Fruit fly (Drosophila melanogaster) whole organism, embryonic: ENCODE data around the gene Cpsf100.

ENCODE experiments used
- CG10267 ChIP-seq: fragments of 200-800 bp; sonication (Bioruptor generic); optimal IDR thresholded peaks from 2 replicates; lab custom pipeline; 2018; ENCODE audit warnings: missing biosample characterization, mild to moderate bottlenecking, missing genetic modification characterization, moderate library complexity
- CG11398 ChIP-seq: fragments of 200-800 bp; sonication (Bioruptor generic); optimal IDR thresholded peaks from 2 replicates; lab custom pipeline; 2016; ENCODE audit warnings: missing biosample characterization, missing genetic modification characterization
- CG11456 ChIP-seq: fragments of 200-800 bp; sonication (Bioruptor generic); IDR thresholded peaks from 3 replicates; pipeline ENCODE4 v1.3.6; 2022; ENCODE audit warnings: missing biosample characterization, missing genetic modification characterization
- CG11504 ChIP-seq: fragments of 200-800 bp; sonication (Bioruptor generic); optimal IDR thresholded peaks from 3 replicates; lab custom pipeline; 2019; ENCODE audit warnings: missing biosample characterization, mild to moderate bottlenecking, missing genetic modification characterization, moderate library complexity
- CG11560 ChIP-seq: fragments of 200-800 bp; sonication (Bioruptor generic); IDR thresholded peaks from 3 replicates; pipeline ENCODE4 v1.3.6; 2022; ENCODE audit warnings: missing biosample characterization, missing genetic modification characterization
- CG11695 ChIP-seq: fragments of 200-800 bp; sonication (Bioruptor generic); IDR thresholded peaks from 3 replicates; pipeline ENCODE4 v1.3.6; 2022; ENCODE audit warnings: missing biosample characterization, missing genetic modification characterization
- CG12236 ChIP-seq: fragments of 200-800 bp; sonication (Bioruptor generic); optimal IDR thresholded peaks from 2 replicates; lab custom pipeline; 2016; ENCODE audit warnings: missing biosample characterization, missing genetic modification characterization
- CG13123 ChIP-seq: fragments of 200-800 bp; sonication (Bioruptor generic); optimal IDR thresholded peaks from 2 replicates; lab custom pipeline; 2016; ENCODE audit warnings: missing biosample characterization, missing genetic modification characterization
- CG15479 ChIP-seq: fragments of 200-800 bp; sonication (Bioruptor generic); optimal IDR thresholded peaks from 3 replicates; lab custom pipeline; 2019; ENCODE audit warnings: missing biosample characterization, mild to moderate bottlenecking, missing genetic modification characterization, moderate library complexity
- CG15514 ChIP-seq: fragments of 200-800 bp; sonication (Bioruptor generic); optimal IDR thresholded peaks from 3 replicates; lab custom pipeline; 2017; ENCODE audit warnings: missing biosample characterization, missing genetic modification characterization, mild to moderate bottlenecking, moderate library complexity, missing genetic modification reagents
- CG16779 ChIP-seq: fragments of 200-800 bp; sonication (Bioruptor generic); IDR thresholded peaks from 2 replicates; pipeline ENCODE4 v1.3.6; 2022; ENCODE audit warnings: missing biosample characterization, missing genetic modification characterization
- CG18011 ChIP-seq: fragments of 200-800 bp; sonication (Bioruptor generic); optimal IDR thresholded peaks from 2 replicates; lab custom pipeline; 2017; ENCODE audit warnings: missing biosample characterization, missing genetic modification characterization, mild to moderate bottlenecking, moderate library complexity, missing genotype
- CG3065 ChIP-seq: fragments of 200-800 bp; sonication (Bioruptor generic); optimal IDR thresholded peaks from 2 replicates; lab custom pipeline; 2016; ENCODE audit warnings: missing biosample characterization, missing genetic modification characterization
- CG3847 ChIP-seq: fragments of 200-800 bp; sonication (Bioruptor generic); IDR thresholded peaks from 2 replicates; pipeline ENCODE4 v1.3.6; 2022; ENCODE audit warnings: missing biosample characterization, missing genetic modification characterization
- CG7745 ChIP-seq: fragments of 200-800 bp; sonication (Bioruptor generic); optimal IDR thresholded peaks from 2 replicates; lab custom pipeline; 2018; ENCODE audit warnings: missing biosample characterization, mild to moderate bottlenecking, missing genetic modification characterization, moderate library complexity
- Deaf1 ChIP-seq: fragments of 200-800 bp; optimal IDR thresholded peaks from 3 replicates; lab custom pipeline; 2019; ENCODE audit warnings: missing biosample characterization, mild to moderate bottlenecking, missing genetic modification characterization, moderate library complexity
- E2f1 ChIP-seq: fragments of 200-800 bp; sonication (Bioruptor generic); IDR thresholded peaks from 2 replicates; pipeline ENCODE4 v1.3.6; 2022; ENCODE audit warnings: missing biosample characterization, missing genetic modification characterization
- Ets65A ChIP-seq: fragments of 200-800 bp; sonication (Bioruptor generic); peaks from one replicate; lab custom pipeline; 2016; ENCODE audit warnings: missing biosample characterization, missing genetic modification characterization
- HHEX ChIP-seq: fragments of 200-800 bp; sonication (Bioruptor generic); optimal IDR thresholded peaks from 3 replicates; lab custom pipeline; 2017; ENCODE audit warnings: missing biosample characterization, mild to moderate bottlenecking, missing genetic modification characterization, missing genetic modification reagents
- Hr3 ChIP-seq: fragments of 200-800 bp; sonication (Bioruptor generic); optimal IDR thresholded peaks from 3 replicates; lab custom pipeline; 2016; ENCODE audit warnings: missing biosample characterization, missing genetic modification characterization
- Med ChIP-seq: fragments of 200-800 bp; sonication (Bioruptor generic); peaks from one replicate; lab custom pipeline; 2016; ENCODE audit warnings: missing biosample characterization, missing genetic modification characterization, mild to moderate bottlenecking, inconsistent platforms, moderate library complexity
- Mrtf ChIP-seq: fragments of 200-800 bp; sonication (Bioruptor generic); IDR thresholded peaks from 3 replicates; pipeline ENCODE4 v1.3.6; 2022; ENCODE audit warnings: missing biosample characterization, missing genetic modification characterization
- Trl ChIP-seq, 3 experiments: fragments of >200 bp in 2 of 3; fragments of 200-800 bp in 1 of 3; sonication (Bioruptor generic) in 1 of 3; optimal IDR thresholded peaks; 2 replicates in 1 of 3; 3 replicates in 2 of 3; lab custom pipeline; 2016 to 2017; ENCODE audit warnings: missing biosample characterization in 1 of 3, missing genetic modification characterization in 1 of 3
- Xrp1 ChIP-seq: fragments of 200-800 bp; sonication (Bioruptor generic); IDR thresholded peaks from 2 replicates; pipeline ENCODE4 v1.3.6; 2022; ENCODE audit warnings: missing biosample characterization, missing genetic modification characterization
- btn ChIP-seq: fragments of 200-800 bp; sonication (Bioruptor generic); optimal IDR thresholded peaks from 2 replicates; lab custom pipeline; 2016; ENCODE audit warnings: missing biosample characterization, missing genetic modification characterization
- cg ChIP-seq: fragments of 200-800 bp; sonication (Bioruptor generic); optimal IDR thresholded peaks from 3 replicates; lab custom pipeline; 2019; ENCODE audit warnings: missing biosample characterization, mild to moderate bottlenecking, missing genetic modification characterization, moderate library complexity
- da ChIP-seq: fragments of 200-800 bp; sonication (Bioruptor generic); optimal IDR thresholded peaks from 2 replicates; lab custom pipeline; 2016; ENCODE audit warnings: missing biosample characterization, missing genetic modification characterization
- en ChIP-seq: fragments of 200-800 bp; sonication (Bioruptor generic); optimal IDR thresholded peaks from 2 replicates; lab custom pipeline; 2016; ENCODE audit warnings: missing biosample characterization, missing genetic modification characterization
- gem ChIP-seq: fragments of 200-800 bp; sonication (Bioruptor generic); optimal IDR thresholded peaks from 2 replicates; lab custom pipeline; 2019; ENCODE audit warnings: missing biosample characterization, mild to moderate bottlenecking, missing genetic modification characterization, moderate library complexity
- jing ChIP-seq: fragments of 200-800 bp; sonication (Bioruptor generic); optimal IDR thresholded peaks from 2 replicates; lab custom pipeline; 2018; ENCODE audit warnings: missing biosample characterization, mild to moderate bottlenecking, missing genetic modification characterization
- pfk ChIP-seq: fragments of 200-800 bp; sonication (Bioruptor generic); optimal IDR thresholded peaks from 2 replicates; lab custom pipeline; 2018; ENCODE audit warnings: missing biosample characterization, mild to moderate bottlenecking, missing genetic modification characterization, moderate library complexity
- pzg ChIP-seq: fragments of 200-800 bp; sonication (Bioruptor generic); optimal IDR thresholded peaks from 3 replicates; lab custom pipeline; 2018; ENCODE audit warnings: missing biosample characterization, mild to moderate bottlenecking, missing genetic modification characterization, moderate library complexity
- slou ChIP-seq: fragments of 200-800 bp; sonication (Bioruptor generic); optimal IDR thresholded peaks from 3 replicates; lab custom pipeline; 2016; ENCODE audit warnings: missing biosample characterization, missing genetic modification characterization
- sr ChIP-seq: fragments of 200-800 bp; sonication (Bioruptor generic); IDR thresholded peaks from 3 replicates; pipeline ENCODE4 v1.3.6; 2022; ENCODE audit warnings: missing biosample characterization, missing genetic modification characterization
- sug ChIP-seq: fragments of 200-800 bp; optimal IDR thresholded peaks from 2 replicates; lab custom pipeline; 2019; ENCODE audit warnings: missing biosample characterization, mild to moderate bottlenecking, missing genetic modification characterization, moderate library complexity
- tio ChIP-seq: fragments of 200-800 bp; sonication (Bioruptor generic); optimal IDR thresholded peaks from 2 replicates; lab custom pipeline; 2017; ENCODE audit warnings: missing biosample characterization, missing genetic modification characterization, inconsistent platforms
- wor ChIP-seq: fragments of 200-800 bp; sonication (Bioruptor generic); IDR thresholded peaks from 2 replicates; pipeline ENCODE4 v1.3.6; 2022; ENCODE audit warnings: missing biosample characterization, missing genetic modification characterization
- zen ChIP-seq: fragments of 200-800 bp; sonication (Bioruptor generic); optimal IDR thresholded peaks from 3 replicates; lab custom pipeline; 2018; ENCODE audit warnings: missing biosample characterization, mild to moderate bottlenecking, missing genetic modification characterization, moderate library complexity
- zf30C ChIP-seq: fragments of 200-800 bp; sonication (Bioruptor generic); optimal IDR thresholded peaks from 3 replicates; lab custom pipeline; 2018; ENCODE audit warnings: missing biosample characterization, mild to moderate bottlenecking, missing genetic modification characterization

The Cpsf100 gene

dm6 chr3R:28989388-28989787, 45.0 kb upstream of the Cpsf100 start:
- TF ChIP-seq CG3847 (GFP tag; lab: Robert Waterston, UW), result no peak
- no peak for TF ChIP-seq CG15514 (GFP tag; lab: Kevin White, UChicago)
- no peak for TF ChIP-seq sug (tag; lab: Kevin White, UChicago)
- no peak for TF ChIP-seq pzg (GFP tag; lab: Kevin White, UChicago)
- no peak for TF ChIP-seq HHEX (GFP tag; lab: Kevin White, UChicago)
- no peak for TF ChIP-seq jing (GFP tag; lab: Kevin White, UChicago)
- no peak for TF ChIP-seq CG15479
- TF ChIP-seq gem, result no peak
- no peak for TF ChIP-seq CG13123 (GFP tag; lab: Kevin White, UChicago)
- TF ChIP-seq Ets65A (GFP tag; lab: Kevin White, UChicago), result peak; percentile 69
- peak; percentile 12 for TF ChIP-seq Med
- TF ChIP-seq CG3065 (GFP tag; lab: Kevin White, UChicago), result no peak
- TF ChIP-seq CG11456 (GFP tag; lab: Robert Waterston, UW), result 0 out of 3 replicates have a peak, but pooled peaks have one; percentile 5

dm6 chr3R:28990695-28991094, 43.7 kb upstream of the Cpsf100 start:
- TF ChIP-seq cg (GFP tag; lab: Kevin White, UChicago) (peak; percentile 15), E2f1 (no peak), tio (no peak), Deaf1 (tag; lab: Kevin White, UChicago) (peak; percentile 95), CG11398 (GFP tag; lab: Kevin White, UChicago) (no peak), CG7745 (tag; lab: Kevin White, UChicago) (no peak), btn (GFP tag; lab: Kevin White, UChicago) (no peak), sr (GFP tag; lab: Robert Waterston, UW) (no peak), pfk (GFP tag; lab: Kevin White, UChicago) (no peak), Xrp1 (GFP tag; lab: Robert Waterston, UW) (no peak), Trl (optimal IDR thresholded peaks at IDR 0.05; lab: Kevin White, UChicago) (peak; percentile 48 to 53), Trl (GFP tag; optimal IDR thresholded peaks at IDR 0.05; lab: Kevin White, UChicago) (no peak), sug (tag; lab: Kevin White, UChicago) (no peak), Mrtf (GFP tag; lab: Robert Waterston, UW) (no peak), Hr3 (GFP tag; lab: Kevin White, UChicago) (no peak), CG18011 (GFP tag; lab: Kevin White, UChicago) (no peak), zen (no peak), slou (GFP tag; lab: Kevin White, UChicago) (no peak), CG10267 (tag; lab: Kevin White, UChicago) (no peak)

dm6 chr3R:28998999-28999398, 35.4 kb upstream of the Cpsf100 start:
- 0 out of 3 replicates have a peak, but pooled peaks have one; percentile 22 for TF ChIP-seq CG11695 (GFP tag; lab: Robert Waterston, UW)
- TF ChIP-seq wor (GFP tag; lab: Robert Waterston, UW), result no peak
- peak; percentile 3 for TF ChIP-seq CG11504 (tag; lab: Kevin White, UChicago)

- TF ChIP-seq en (no peak), zf30C (GFP tag; lab: Kevin White, UChicago) (no peak), CG16779 (no peak), CG11560 (tag; lab: Robert Waterston, UW) (no peak), da (GFP tag; lab: Kevin White, UChicago) (no peak), CG12236 (GFP tag; lab: Kevin White, UChicago) (no peak)
Measured at dm6 chr3R:29000001-29000400, 34.4 kb upstream of the Cpsf100 start.
